Worm (Caenorhabditis elegans) whole organism, late embryonic: ENCODE results near the gene rgs-2.
A peak's percentile ranks its signal among the peaks of the same experiment; 100 is the strongest.

ENCODE experiments used
- ama-1 ChIP-seq: fragments of 150-350 bp; optimal IDR thresholded peaks from 2 replicates; lab custom pipeline; 2014
- ceh-19 ChIP-seq: fragments of 200-800 bp; sonication (Bioruptor generic); optimal IDR thresholded peaks from 2 replicates; lab custom pipeline; 2018; ENCODE audit warnings: mild to moderate bottlenecking, missing genetic modification characterization, missing compliant biosample characterization
- ceh-2 ChIP-seq: sonication (generic microtip); optimal IDR thresholded peaks from 2 replicates; lab custom pipeline; 2016; ENCODE audit warnings: missing genotype, missing genetic modification characterization, missing compliant biosample characterization
- ceh-45 ChIP-seq: fragments of 200-800 bp; sonication (Bioruptor generic); IDR thresholded peaks from 2 replicates; pipeline ENCODE4 v1.3.6; 2022; ENCODE audit warnings: missing genetic modification reagents, missing genetic modification characterization, missing compliant biosample characterization
- che-1 ChIP-seq: sonication (generic microtip); optimal IDR thresholded peaks from 2 replicates; lab custom pipeline; 2016; ENCODE audit warnings: mild to moderate bottlenecking, missing genetic modification characterization, missing compliant biosample characterization
- dmd-4 ChIP-seq: sonication (generic microtip); optimal IDR thresholded peaks from 2 replicates; lab custom pipeline; 2016; ENCODE audit warnings: borderline replicate concordance, missing genetic modification characterization, missing compliant biosample characterization
- fkh-10 ChIP-seq: fragments of 150-350 bp; optimal IDR thresholded peaks from 2 replicates; lab custom pipeline; 2014; ENCODE audit warnings: missing biosample characterization, missing genetic modification reagents, missing genetic modification characterization
- fkh-6 ChIP-seq: sonication (generic microtip); optimal IDR thresholded peaks from 2 replicates; lab custom pipeline; 2016; ENCODE audit warnings: missing genetic modification characterization, missing compliant biosample characterization
- lin-11 ChIP-seq: fragments of 200-800 bp; sonication (Bioruptor generic); optimal IDR thresholded peaks from 2 replicates; lab custom pipeline; 2018; ENCODE audit warnings: mild to moderate bottlenecking, missing genetic modification characterization, missing compliant biosample characterization
- pros-1 ChIP-seq: fragments of 150-350 bp; optimal IDR thresholded peaks from 2 replicates; lab custom pipeline; 2014; ENCODE audit warnings: missing biosample characterization, missing genetic modification reagents, missing genetic modification characterization
- rnt-1 ChIP-seq: sonication (generic microtip); optimal IDR thresholded peaks from 2 replicates; lab custom pipeline; 2016; ENCODE audit warnings: missing genetic modification characterization, missing compliant biosample characterization
- tbx-2 ChIP-seq: sonication (generic microtip); optimal IDR thresholded peaks from 2 replicates; lab custom pipeline; 2016; ENCODE audit warnings: missing genetic modification characterization, missing compliant biosample characterization
- unc-86 ChIP-seq: sonication (generic microtip); optimal IDR thresholded peaks from 2 replicates; lab custom pipeline; 2016; ENCODE audit warnings: missing genetic modification characterization, missing compliant biosample characterization
- ztf-16 ChIP-seq: sonication (generic microtip); optimal IDR thresholded peaks from 2 replicates; lab custom pipeline; 2017; ENCODE audit warnings: missing genetic modification characterization, missing compliant biosample characterization

- no peak for TF ChIP-seq che-1 (tag; lab: Kevin White, UChicago)
- no peak for TF ChIP-seq ceh-45 (GFP tag; lab: Robert Waterston, UW)
- no peak for TF ChIP-seq pros-1 (tag; lab: Kevin White, UChicago)
- TF ChIP-seq dmd-4: no peak
- TF ChIP-seq rnt-1 (tag; lab: Kevin White, UChicago): no peak
- TF ChIP-seq tbx-2 (tag; lab: Kevin White, UChicago): no peak
- no peak for TF ChIP-seq fkh-10 (GFP tag; lab: Kevin White, UChicago)
- no peak for TF ChIP-seq fkh-6 (tag; lab: Kevin White, UChicago)
- no peak for TF ChIP-seq ceh-2
- TF ChIP-seq unc-86: no peak
- TF ChIP-seq ama-1 (lab: Kevin White, UChicago): no peak
- peak; percentile 46 for TF ChIP-seq ceh-19 (GFP tag; lab: Kevin White, UChicago)
- no peak for TF ChIP-seq lin-11 (tag; lab: Kevin White, UChicago)
- no peak for TF ChIP-seq ztf-16 (tag; lab: Kevin White, UChicago)
These were observed 23.8 kb upstream of the rgs-2 start for ce11 chrX:12688632-12689031.
